Fruit fly (Drosophila melanogaster): ENCODE data around the gene Tango5.

Tango5 gene

DNA sequence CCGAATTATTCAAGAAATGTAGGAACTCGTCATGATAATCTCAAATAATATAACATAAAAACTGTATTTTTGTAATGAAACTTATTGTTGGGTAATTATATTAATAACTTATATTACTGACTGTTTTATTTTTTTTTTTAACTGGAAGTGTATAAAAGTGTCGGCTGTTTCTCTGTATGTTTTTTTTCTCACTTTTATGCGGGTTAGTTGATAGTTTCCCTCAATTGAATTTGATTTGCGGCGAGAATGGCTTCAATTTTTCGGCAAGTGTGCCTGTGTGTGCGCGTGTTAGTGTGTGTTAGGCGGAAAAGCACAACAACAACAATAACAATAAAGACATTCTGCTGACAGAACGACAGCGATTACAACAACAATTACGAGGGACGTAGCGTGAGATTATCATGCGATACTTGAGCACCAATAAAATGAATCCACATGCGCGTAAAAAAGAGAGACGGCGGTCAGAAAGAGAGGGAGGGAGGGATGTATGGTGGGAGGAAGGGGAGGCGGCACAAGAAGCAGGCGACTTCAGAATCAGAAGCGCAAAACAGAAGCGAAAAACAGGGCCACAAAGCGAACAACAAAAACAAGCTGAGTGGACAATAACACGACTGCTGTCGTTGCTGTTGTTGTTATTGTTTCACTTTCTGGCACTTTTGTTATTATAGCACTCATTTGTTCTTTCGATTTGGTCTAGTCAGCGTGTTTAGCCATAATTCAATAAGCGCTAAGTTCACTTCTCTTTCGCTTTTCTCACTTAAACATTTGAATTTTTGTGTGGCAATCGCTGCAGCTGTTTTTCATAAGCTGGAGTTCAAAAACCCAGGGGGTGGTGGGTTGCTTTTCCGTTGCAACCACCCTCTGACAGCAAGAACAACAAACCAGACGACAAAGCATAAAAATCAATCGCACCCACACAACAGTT is 992 bp downstream of the Tango5 start (continued):
- TF ChIP-seq CG6808 (GFP tag; optimal IDR thresholded peaks at IDR 0.05) (no peak), Eip93F (GFP tag; optimal IDR thresholded peaks at IDR 0.05) (no peak), CG32006 (GFP tag; optimal IDR thresholded peaks at IDR 0.05) (no peak), Blimp-1 (GFP tag; optimal IDR thresholded peaks at IDR 0.05) (no peak), Sox14 (GFP tag; optimal IDR thresholded peaks at IDR 0.05) (peak; percentile 48), CG7368 (GFP tag; optimal IDR thresholded peaks at IDR 0.05) (no peak), CG6792 (GFP tag; optimal IDR thresholded peaks at IDR 0.05) (no peak), CG9139 (GFP tag; optimal IDR thresholded peaks at IDR 0.05) (no peak), pdm3 (GFP tag; optimal IDR thresholded peaks at IDR 0.05) (no peak), CG10631 (GFP tag; optimal IDR thresholded peaks at IDR 0.05) (no peak), Sox102F (GFP tag; optimal IDR thresholded peaks at IDR 0.05) (no peak), fd85E (GFP tag; optimal IDR thresholded peaks at IDR 0.05) (no peak), Ets21C (GFP tag; optimal IDR thresholded peaks at IDR 0.05) (no peak), Hr38 (GFP tag; optimal IDR thresholded peaks at IDR 0.05) (no peak), spab (GFP tag; optimal IDR thresholded peaks at IDR 0.05) (no peak), CG6854 (GFP tag; optimal IDR thresholded peaks at IDR 0.05) (no peak), salr (GFP tag; optimal IDR thresholded peaks at IDR 0.05) (no peak), cyc (GFP tag; optimal IDR thresholded peaks at IDR 0.05) (no peak), Smox (GFP tag; optimal IDR thresholded peaks at IDR 0.05) (no peak), CG11762 (GFP tag; optimal IDR thresholded peaks at IDR 0.05; ENCODE audit: insufficient read depth) (no peak), fkh (GFP tag; optimal IDR thresholded peaks at IDR 0.05) (no peak), net (GFP tag; optimal IDR thresholded peaks at IDR 0.05) (no peak), Hr39 (GFP tag; optimal IDR thresholded peaks at IDR 0.05) (no peak), CG8119 (GFP tag; IDR thresholded peaks at IDR 0.05) (no peak), dsx (GFP tag; optimal IDR thresholded peaks at IDR 0.05; ENCODE audit: poor library complexity, severe bottlenecking) (peak; percentile 16), Ets96B (tag; optimal IDR thresholded peaks at IDR 0.05) (no peak), CG3919 (GFP tag; optimal IDR thresholded peaks at IDR 0.05) (no peak), CG4318 (GFP tag; optimal IDR thresholded peaks at IDR 0.05) (no peak), svp (GFP tag) (peak; percentile 67), Hr4 (GFP tag; optimal IDR thresholded peaks at IDR 0.05) (no peak), ss (GFP tag; optimal IDR thresholded peaks at IDR 0.05) (peak; percentile 25 to 55), Gug (GFP tag; IDR thresholded peaks at IDR 0.05) (no peak)

DNA sequence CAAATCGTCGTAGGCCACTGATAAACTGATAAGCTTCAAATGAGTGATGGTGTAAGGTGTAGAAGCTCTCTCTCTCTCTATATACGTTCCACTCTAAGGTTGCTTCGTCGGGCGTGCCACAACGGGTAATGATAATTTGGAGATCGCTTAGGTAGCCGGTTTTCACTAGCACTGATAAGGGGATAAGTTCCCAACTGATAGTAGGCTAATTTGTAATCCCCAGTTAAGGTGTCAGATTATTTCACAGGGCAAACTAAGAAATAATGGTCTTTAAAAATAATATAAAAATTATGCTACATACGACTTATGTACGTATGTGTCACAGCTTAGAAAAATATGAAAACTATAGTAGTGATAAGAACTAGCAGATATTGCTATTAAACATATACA is 1.6 kb downstream of the Tango5 start:
- TF ChIP-seq Lpt (GFP tag; optimal IDR thresholded peaks at IDR 0.05) = no peak
- no peak for TF ChIP-seq CG10631 (GFP tag; optimal IDR thresholded peaks at IDR 0.05)
- no peak for TF ChIP-seq Smox (GFP tag; optimal IDR thresholded peaks at IDR 0.05)
- no peak for TF ChIP-seq OdsH (GFP tag; optimal IDR thresholded peaks at IDR 0.05)
- TF ChIP-seq Hr39 (GFP tag; optimal IDR thresholded peaks at IDR 0.05) = no peak
- no peak for TF ChIP-seq CG6276 (GFP tag; optimal IDR thresholded peaks at IDR 0.05)
- no peak for TF ChIP-seq Eip93F (GFP tag; optimal IDR thresholded peaks at IDR 0.05)
- no peak for TF ChIP-seq Blimp-1 (GFP tag; optimal IDR thresholded peaks at IDR 0.05)
- no peak for TF ChIP-seq vri (GFP tag; optimal IDR thresholded peaks at IDR 0.05)
- TF ChIP-seq Hr4 (GFP tag; optimal IDR thresholded peaks at IDR 0.05) = no peak
- no peak for TF ChIP-seq fd59A (GFP tag; optimal IDR thresholded peaks at IDR 0.05)
- no peak for TF ChIP-seq dsx (GFP tag; optimal IDR thresholded peaks at IDR 0.05; ENCODE audit: poor library complexity, severe bottlenecking)
- TF ChIP-seq CG34406 (GFP tag; optimal IDR thresholded peaks at IDR 0.05) = no peak
- no peak for TF ChIP-seq CG11902 (GFP tag; optimal IDR thresholded peaks at IDR 0.05)
- TF ChIP-seq fd85E (GFP tag; optimal IDR thresholded peaks at IDR 0.05) = no peak
- TF ChIP-seq CG4318 (GFP tag; optimal IDR thresholded peaks at IDR 0.05) = no peak
